Worm (Caenorhabditis elegans): ENCODE results near the gene srh-8.

DNA sequence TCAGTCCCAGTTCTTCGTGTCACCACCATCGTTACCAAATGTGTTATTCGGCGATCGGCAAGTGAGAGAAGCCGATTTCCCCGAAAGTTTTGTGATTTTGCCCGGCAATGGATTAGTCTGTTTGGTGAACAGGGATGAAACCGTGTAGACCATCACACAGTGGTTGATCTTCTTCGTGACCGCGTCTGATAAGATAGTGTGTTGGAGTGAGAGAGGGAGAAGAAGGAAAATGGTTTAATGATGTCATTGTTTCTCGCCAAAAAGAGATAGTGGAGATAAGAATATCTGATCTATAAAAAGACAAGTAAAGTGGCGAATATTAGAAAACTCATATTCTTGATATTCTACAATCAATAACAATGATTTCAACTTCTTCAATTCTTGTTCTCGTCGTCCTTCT lies 25.5 kb upstream of the srh-8 start, which contains the start of gene nlp-31:
- peak; percentile 3 for TF ChIP-seq ref-2 (tag; optimal IDR thresholded peaks at IDR 0.05)
- no peak for TF ChIP-seq pha-4 (tag; optimal IDR thresholded peaks at IDR 0.05)
- no peak for TF ChIP-seq hlh-30 (tag; optimal IDR thresholded peaks at IDR 0.05; ENCODE audit: insufficient read depth)
- no peak for TF ChIP-seq T23F11.4 (GFP tag; optimal IDR thresholded peaks at IDR 0.05)
- no peak for TF ChIP-seq sox-4 (tag; optimal IDR thresholded peaks at IDR 0.05)
- TF ChIP-seq lim-6 (tag; optimal IDR thresholded peaks at IDR 0.05), result no peak

All from whole organism, late embryonic.